Fruit fly (Drosophila melanogaster) whole organism: ENCODE measurements around the gene CG5783.

Source experiments
- CG8478 ChIP-seq: fragments of >200 bp; optimal IDR thresholded peaks from 2 replicates; lab custom pipeline; 2018; ENCODE audit warnings: inconsistent platforms
- Dll ChIP-seq: fragments of >200 bp; optimal IDR thresholded peaks from 2 replicates; lab custom pipeline; 2017
- EcR ChIP-seq, 2 experiments: fragments of >200 bp; optimal IDR thresholded peaks; 2 replicates each; lab custom pipeline; 2017; ENCODE audit warnings: missing biosample characterization in 2 of 2, missing genetic modification characterization in 2 of 2, missing genetic modification reagents in 2 of 2
- pan ChIP-seq: fragments of >200 bp; optimal IDR thresholded peaks from 2 replicates; lab custom pipeline; 2017
- psq ChIP-seq: fragments of >200 bp; optimal IDR thresholded peaks from 2 replicates; lab custom pipeline; 2017
- usp ChIP-seq: fragments of >200 bp; optimal IDR thresholded peaks from 2 replicates; lab custom pipeline; 2017; ENCODE audit warnings: missing biosample characterization, missing genetic modification characterization, mixed read lengths

The CG5783 gene

dm6 chr2L:18136427-18136857, 19.4 kb upstream of the CG5783 start:
- TF ChIP-seq usp (GFP tag; lab: Kevin White, UChicago) (no peak), CG8478 (lab: Kevin White, UChicago) (no peak), psq (no peak), pan (lab: Kevin White, UChicago) (no peak), EcR (GFP tag; optimal IDR thresholded peaks at IDR 0.05; lab: Kevin White, UChicago) (no peak), Dll (lab: Kevin White, UChicago) (no peak)

- no peak for TF ChIP-seq psq
- TF ChIP-seq CG8478 (lab: Kevin White, UChicago): no peak
- TF ChIP-seq Dll (lab: Kevin White, UChicago): no peak
- no peak for TF ChIP-seq usp (GFP tag; lab: Kevin White, UChicago)
- no peak for TF ChIP-seq pan (lab: Kevin White, UChicago)
- no peak for TF ChIP-seq EcR (GFP tag; optimal IDR thresholded peaks at IDR 0.05; lab: Kevin White, UChicago)
Observed at dm6 chr2L:18137591-18138247, 18.1 kb upstream of the CG5783 start, which contains the start of gene kel. Gene kel, minus strand, starts transcription at chr2L:18138083.

dm6 chr2L:18140544-18140943, 15.3 kb upstream of the CG5783 start:
- no peak for TF ChIP-seq psq
- no peak for TF ChIP-seq Dll (lab: Kevin White, UChicago)
- TF ChIP-seq EcR (GFP tag; optimal IDR thresholded peaks at IDR 0.05; lab: Kevin White, UChicago): no peak
- TF ChIP-seq pan (lab: Kevin White, UChicago): no peak

- no peak for TF ChIP-seq EcR (GFP tag; optimal IDR thresholded peaks at IDR 0.05; lab: Kevin White, UChicago)
- TF ChIP-seq CG8478 (lab: Kevin White, UChicago): no peak
- no peak for TF ChIP-seq usp (GFP tag; lab: Kevin White, UChicago)
- TF ChIP-seq Dll (lab: Kevin White, UChicago): no peak
- no peak for TF ChIP-seq pan (lab: Kevin White, UChicago)
- TF ChIP-seq psq: no peak
Observed at dm6 chr2L:18141471-18142345, 14.1 kb upstream of the CG5783 start.

DNA sequence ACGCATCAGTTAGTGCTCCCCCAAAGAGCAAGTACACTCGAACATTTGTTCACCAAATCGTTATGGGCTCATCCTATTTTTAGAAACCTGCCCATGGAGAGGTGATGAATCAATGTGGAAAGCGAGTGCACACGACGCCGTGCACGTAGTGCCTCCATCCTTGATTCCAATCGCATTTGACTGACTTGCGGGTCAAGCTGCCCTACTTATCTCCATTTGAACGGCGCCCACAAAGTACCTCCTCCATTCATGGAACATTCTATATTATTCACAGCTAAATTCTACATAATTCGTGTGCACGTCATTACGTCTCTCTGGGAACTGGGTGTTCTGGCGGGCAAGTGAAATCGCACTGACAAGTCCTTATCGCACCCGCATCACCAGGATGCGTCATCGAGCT, 12.7 kb upstream of the CG5783 start:
- TF ChIP-seq EcR (GFP tag; optimal IDR thresholded peaks at IDR 0.05; lab: Kevin White, UChicago): no peak
- TF ChIP-seq pan (lab: Kevin White, UChicago): no peak
- TF ChIP-seq CG8478 (lab: Kevin White, UChicago): no peak
- TF ChIP-seq psq: no peak
- no peak for TF ChIP-seq usp (GFP tag; lab: Kevin White, UChicago)
- TF ChIP-seq Dll (lab: Kevin White, UChicago): no peak

DNA sequence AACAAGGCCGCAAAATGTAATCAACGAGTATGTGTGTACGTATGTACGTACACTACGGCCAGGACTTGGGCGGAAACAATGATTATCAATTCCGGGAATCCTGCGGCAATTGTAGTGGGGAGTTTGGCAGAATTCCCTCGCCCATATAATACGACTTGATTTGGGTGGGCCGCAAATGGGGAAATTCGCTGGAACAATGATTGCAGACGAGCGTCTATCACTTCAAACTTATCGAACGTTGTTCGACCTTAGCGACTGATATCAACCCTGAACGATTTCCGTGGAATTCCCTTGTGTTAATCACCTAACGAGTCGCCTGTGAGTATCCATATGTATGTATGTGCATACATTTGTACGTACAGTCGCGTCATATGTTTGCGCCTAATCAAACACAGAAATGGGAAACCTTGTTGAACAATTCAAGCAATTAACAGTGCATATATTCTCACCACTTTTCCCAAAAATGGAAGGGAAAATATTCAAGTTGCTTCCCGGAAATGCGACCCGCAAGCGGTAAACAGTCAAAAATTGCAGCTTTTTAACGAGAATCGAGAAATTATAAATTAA, 11.5 kb upstream of the CG5783 start:
- TF ChIP-seq Dll (lab: Kevin White, UChicago) (no peak), EcR (GFP tag; optimal IDR thresholded peaks at IDR 0.05; lab: Kevin White, UChicago) (no peak), CG8478 (lab: Kevin White, UChicago) (no peak), psq (no peak), pan (lab: Kevin White, UChicago) (no peak), usp (GFP tag; lab: Kevin White, UChicago) (no peak)

DNA sequence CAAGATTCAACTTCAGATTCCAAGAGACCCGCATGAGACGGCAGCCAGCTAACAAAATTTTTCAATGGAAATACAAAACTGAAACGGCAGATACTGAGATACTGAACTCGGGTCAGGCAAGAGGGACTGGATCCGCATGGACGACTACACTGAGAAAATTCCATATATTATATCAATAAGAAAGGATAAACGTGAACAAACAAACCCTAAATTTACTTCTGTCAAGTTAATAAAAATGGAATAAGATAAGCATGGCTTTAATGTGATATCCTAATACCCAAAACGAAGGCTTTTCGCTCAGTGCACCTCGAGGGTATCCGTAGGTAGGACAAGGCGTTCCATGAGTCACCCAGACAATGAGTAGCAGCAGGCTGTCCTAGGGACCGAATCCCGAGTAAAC, 10.6 kb upstream of the CG5783 start:
- TF ChIP-seq pan (lab: Kevin White, UChicago) (no peak), CG8478 (lab: Kevin White, UChicago) (no peak)

- no peak for TF ChIP-seq psq
- TF ChIP-seq CG8478 (lab: Kevin White, UChicago): no peak
- TF ChIP-seq EcR (GFP tag; optimal IDR thresholded peaks at IDR 0.05; lab: Kevin White, UChicago): no peak
- TF ChIP-seq pan (lab: Kevin White, UChicago): no peak
- TF ChIP-seq Dll (lab: Kevin White, UChicago): no peak
- no peak for TF ChIP-seq usp (GFP tag; lab: Kevin White, UChicago)
Observed at dm6 chr2L:18145826-18146225, 10.0 kb upstream of the CG5783 start.

- TF ChIP-seq Dll (lab: Kevin White, UChicago) (no peak), usp (GFP tag; lab: Kevin White, UChicago) (no peak), pan (lab: Kevin White, UChicago) (no peak), psq (no peak), EcR (GFP tag; optimal IDR thresholded peaks at IDR 0.05; lab: Kevin White, UChicago) (no peak), CG8478 (lab: Kevin White, UChicago) (no peak)
Observed at dm6 chr2L:18146618-18147099, 9.2 kb upstream of the CG5783 start.

- TF ChIP-seq CG8478 (lab: Kevin White, UChicago): no peak
- no peak for TF ChIP-seq EcR (GFP tag; optimal IDR thresholded peaks at IDR 0.05; lab: Kevin White, UChicago)
- no peak for TF ChIP-seq usp (GFP tag; lab: Kevin White, UChicago)
- no peak for TF ChIP-seq psq
- no peak for TF ChIP-seq pan (lab: Kevin White, UChicago)
- no peak for TF ChIP-seq Dll (lab: Kevin White, UChicago)
Observed at dm6 chr2L:18147511-18148072, 8.3 kb upstream of the CG5783 start.
